Worm (Caenorhabditis elegans) whole organism, early embryonic: ENCODE data around the gene Y59E9AL.8.

Experiments
- B0310.2 ChIP-seq: sonication (generic microtip); optimal IDR thresholded peaks from 2 replicates; lab custom pipeline; 2016; ENCODE audit warnings: mild to moderate bottlenecking, missing genetic modification characterization, missing compliant biosample characterization
- F13C5.2 ChIP-seq: sonication (generic microtip); optimal IDR thresholded peaks from 2 replicates; lab custom pipeline; 2017; ENCODE audit warnings: mild to moderate bottlenecking, missing genetic modification characterization, inconsistent platforms, missing compliant biosample characterization
- aly-1 ChIP-seq: sonication (generic microtip); optimal IDR thresholded peaks from 2 replicates; lab custom pipeline; 2016; ENCODE audit warnings: missing genetic modification characterization, missing compliant biosample characterization
- ama-1 ChIP-seq: fragments of 150-350 bp; optimal IDR thresholded peaks from 2 replicates; lab custom pipeline; 2014
- ceh-13 ChIP-seq: fragments of 200-800 bp; sonication (Bioruptor generic); optimal IDR thresholded peaks from 2 replicates; lab custom pipeline; 2018; ENCODE audit warnings: mild to moderate bottlenecking, missing genetic modification characterization, missing compliant biosample characterization
- ceh-36 ChIP-seq: sonication (generic microtip); optimal IDR thresholded peaks from 2 replicates; lab custom pipeline; 2016; ENCODE audit warnings: missing genetic modification characterization, inconsistent platforms, missing compliant biosample characterization
- ets-7 ChIP-seq: sonication (generic microtip); optimal IDR thresholded peaks from 2 replicates; lab custom pipeline; 2016; ENCODE audit warnings: missing genotype, missing genetic modification characterization, missing compliant biosample characterization
- flt-1 ChIP-seq: fragments of 200-800 bp; sonication (Bioruptor generic); IDR thresholded peaks from 2 replicates; pipeline ENCODE4 v1.3.6; 2022; ENCODE audit warnings: missing genetic modification characterization, missing compliant biosample characterization
- hmbx-1 ChIP-seq: sonication (generic microtip); optimal IDR thresholded peaks from 2 replicates; lab custom pipeline; 2016; ENCODE audit warnings: mild to moderate bottlenecking, missing genetic modification characterization, missing compliant biosample characterization
- hmg-4 ChIP-seq: fragments of 200-800 bp; sonication (Bioruptor generic); optimal IDR thresholded peaks from 2 replicates; lab custom pipeline; 2018; ENCODE audit warnings: mild to moderate bottlenecking, missing genetic modification characterization, missing compliant biosample characterization
- pes-1 ChIP-seq: fragments of 200-800 bp; sonication (Bioruptor generic); IDR thresholded peaks from 2 replicates; pipeline ENCODE4 v1.3.6; 2022; ENCODE audit warnings: missing genetic modification reagents, missing genetic modification characterization, missing compliant biosample characterization
- tbx-11 ChIP-seq: fragments of 200-800 bp; sonication (Bioruptor generic); IDR thresholded peaks from 2 replicates; pipeline ENCODE4 v1.3.6; 2022; ENCODE audit warnings: missing genetic modification characterization, missing compliant biosample characterization
- tbx-37 ChIP-seq: fragments of 200-800 bp; sonication (Bioruptor generic); conservative IDR thresholded peaks from 2 replicates; pipeline ENCODE4 v1.3.6; 2022; ENCODE audit warnings: missing genetic modification reagents, missing genetic modification characterization, missing compliant biosample characterization
- tra-4 ChIP-seq: sonication (generic microtip); optimal IDR thresholded peaks from 2 replicates; lab custom pipeline; 2017; ENCODE audit warnings: missing genetic modification characterization, missing compliant biosample characterization

DNA sequence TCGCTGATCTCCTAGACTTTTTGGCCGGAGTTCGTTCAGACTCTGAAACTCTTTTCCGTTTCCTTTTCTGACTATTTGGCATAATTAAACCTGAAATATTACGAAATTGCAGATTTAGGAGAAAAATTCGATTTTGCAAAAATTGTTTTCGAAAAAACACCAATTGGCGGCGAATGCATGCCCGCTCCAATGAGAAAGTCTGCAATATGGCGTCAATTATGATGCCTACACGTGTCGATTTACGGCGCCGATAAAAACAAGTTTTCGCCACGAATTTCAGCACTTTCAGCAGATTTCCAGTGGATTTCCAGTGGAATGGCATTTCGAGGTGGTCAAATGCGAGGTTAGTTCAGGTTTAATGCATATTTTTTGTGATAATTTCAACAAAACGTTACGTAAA is 14.7 kb downstream of the Y59E9AL.8 start, which contains the start of the genes Y59E9AL.36 and nbet-1:
- no peak for TF ChIP-seq hmbx-1 (tag; lab: Kevin White, UChicago)
- TF ChIP-seq tbx-37 (GFP tag; lab: Robert Waterston, UW): no peak
- TF ChIP-seq ceh-13: no peak
- no peak for TF ChIP-seq ama-1
- TF ChIP-seq ceh-36 (tag; lab: Kevin White, UChicago): no peak
- TF ChIP-seq pes-1 (GFP tag; lab: Robert Waterston, UW): 0 out of 2 replicates have a peak, but pooled peaks have one; percentile 12
- no peak for TF ChIP-seq ets-7 (tag; lab: Kevin White, UChicago)
- TF ChIP-seq aly-1: no peak
- TF ChIP-seq tra-4 (tag; lab: Kevin White, UChicago): no peak
- TF ChIP-seq flt-1: no peak
- no peak for TF ChIP-seq B0310.2 (tag; lab: Kevin White, UChicago)
- no peak for TF ChIP-seq hmg-4
- TF ChIP-seq tbx-11 (GFP tag; lab: Robert Waterston, UW): no peak
- TF ChIP-seq F13C5.2 (tag; lab: Kevin White, UChicago): peak; percentile 59
